Worm (Caenorhabditis elegans): Measurements from ENCODE around the gene Y39A3A.2.
"Not testable (repeated sequence)": the region's sequence is repeated elsewhere in the genome, so short reads cannot be mapped to it uniquely, and the experiment has no call there.

The Y39A3A.2 gene

ce11 chrIII:2082519-2082918, 25.0 kb upstream of the Y39A3A.2 start, which contains the start of gene cpt-3:
Gene cpt-3 (plus strand): TSS chrIII:2082819.
- TF ChIP-seq nhr-179 (tag; optimal IDR thresholded peaks at IDR 0.05); ztf-6 (GFP tag; IDR thresholded peaks at IDR 0.05); F57C9.4 (tag; optimal IDR thresholded peaks at IDR 0.05): not testable (repeated sequence)

DNA sequence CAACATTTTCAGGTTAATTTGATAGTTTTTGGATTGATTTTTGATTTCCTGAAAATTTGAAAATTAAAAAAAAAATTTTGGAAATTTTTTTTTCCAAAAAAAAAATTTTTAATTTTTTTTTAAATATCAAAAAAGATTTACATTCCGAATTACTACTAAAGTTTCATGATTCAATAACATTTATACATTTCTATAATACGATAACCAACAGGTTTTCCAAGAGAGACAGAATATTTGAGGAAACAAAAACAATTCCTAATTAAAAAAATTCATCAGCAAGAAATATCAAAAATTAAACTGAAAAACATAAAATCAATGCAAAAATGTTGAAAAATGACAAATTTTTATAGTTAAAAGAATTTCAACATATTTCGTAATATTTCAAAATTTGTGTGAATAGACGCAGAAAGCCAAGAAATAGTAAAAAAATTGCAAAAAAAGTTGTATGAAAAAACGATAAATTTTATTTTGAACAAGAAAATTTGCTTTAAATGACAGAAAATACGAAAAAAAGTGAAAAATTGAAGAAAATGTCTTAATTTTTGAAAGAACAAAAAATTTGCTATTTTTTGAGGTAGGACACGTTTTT, 19.2 kb upstream of the Y39A3A.2 start, which contains the start of gene Y39A3A.4:
Gene Y39A3A.4 (minus strand): TSS at position 51 of the 589 bp plus-strand sequence.
- TF ChIP-seq cebp-1 (GFP tag; IDR thresholded peaks at IDR 0.05) (peak; percentile 50; the same call in 1 of the 2 replicates), cebp-1 (tag; optimal IDR thresholded peaks at IDR 0.05) (peak; percentile 77), F52B5.7 (tag; optimal IDR thresholded peaks at IDR 0.05) (no peak), ets-4 (GFP tag; optimal IDR thresholded peaks at IDR 0.05) (no peak)

ce11 chrIII:2068248-2068647, 10.8 kb upstream of the Y39A3A.2 start, which contains the start of gene Y39A3A.3:
Gene Y39A3A.3 (minus strand): TSS chrIII:2068348.
- TF ChIP-seq atf-7 (tag; optimal IDR thresholded peaks at IDR 0.05): no peak
- no peak for TF ChIP-seq lsl-1 (GFP tag; optimal IDR thresholded peaks at IDR 0.05)
- TF ChIP-seq sptf-2 (GFP tag; optimal IDR thresholded peaks at IDR 0.05): no peak
- TF ChIP-seq tbp1 (GFP tag; optimal IDR thresholded peaks at IDR 0.05): no peak
- TF ChIP-seq mcd-1 (GFP tag; IDR thresholded peaks at IDR 0.05): no peak
- no peak for TF ChIP-seq cebp-1 (GFP tag; IDR thresholded peaks at IDR 0.05)
- no peak for TF ChIP-seq cebp-1 (tag; optimal IDR thresholded peaks at IDR 0.05)
- no peak for TF ChIP-seq let-607 (tag; optimal IDR thresholded peaks at IDR 0.05)

DNA sequence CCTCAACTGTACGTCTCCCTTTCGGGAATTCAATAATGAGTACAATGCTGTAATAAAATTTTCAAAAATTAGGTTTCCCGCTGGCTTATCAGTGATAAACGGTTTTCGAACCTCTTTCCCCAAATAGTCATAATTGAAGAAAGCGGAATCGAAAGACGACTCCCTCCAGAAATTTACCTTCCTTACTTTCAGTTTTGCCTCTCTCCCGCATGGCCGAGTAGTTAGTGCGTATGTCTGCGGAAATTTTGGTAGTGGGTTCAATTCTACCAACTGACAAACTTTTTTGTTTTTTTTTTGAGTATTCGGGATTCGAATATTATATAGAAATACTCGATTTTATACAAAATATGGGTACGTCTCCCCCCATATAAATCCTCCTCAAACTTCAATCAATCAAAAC, 7.5 kb upstream of the Y39A3A.2 start:
- TF ChIP-seq B0261.1 (tag; optimal IDR thresholded peaks at IDR 0.05) (peak; percentile 62), rpc-1 (tag; optimal IDR thresholded peaks at IDR 0.05) (peak; percentile 56), tbp1 (GFP tag; optimal IDR thresholded peaks at IDR 0.05) (peak; percentile 82), lin-26 (GFP tag; IDR thresholded peaks at IDR 0.05) (peak; percentile 79)
- not testable (repeated sequence) for TF ChIP-seq rpc-1 (optimal IDR thresholded peaks at IDR 0.05)

- TF ChIP-seq snpc-4 (GFP tag; optimal IDR thresholded peaks at IDR 0.05) (no peak), snpc-4 (tag; optimal IDR thresholded peaks at IDR 0.05) (no peak), lsy-27 (tag; optimal IDR thresholded peaks at IDR 0.05; ENCODE audit: borderline replicate concordance, insufficient read depth) (no peak), gei-17 (GFP tag; optimal IDR thresholded peaks at IDR 0.05) (no peak), efl-1 (GFP tag; optimal IDR thresholded peaks at IDR 0.05) (no peak), Y56A3A.18 (GFP tag; IDR thresholded peaks at IDR 0.05) (no peak), egl-18 (GFP tag; IDR thresholded peaks at IDR 0.05) (no peak), sptf-2 (GFP tag; optimal IDR thresholded peaks at IDR 0.05) (no peak), akir-1 (GFP tag; optimal IDR thresholded peaks at IDR 0.05) (no peak), bed-1 (GFP tag; IDR thresholded peaks at IDR 0.05) (no peak), athp-1 (tag; optimal IDR thresholded peaks at IDR 0.05) (no peak), ceh-58 (GFP tag; IDR thresholded peaks at IDR 0.05) (no peak), hmg-20 (GFP tag; IDR thresholded peaks at IDR 0.05) (no peak), madf-6 (GFP tag; IDR thresholded peaks at IDR 0.05) (no peak)
These were observed 3.4 kb upstream of the Y39A3A.2 start, which contains the start of gene ins-16 for ce11 chrIII:2060857-2061256. Gene ins-16 (minus strand): TSS chrIII:2060957.

DNA sequence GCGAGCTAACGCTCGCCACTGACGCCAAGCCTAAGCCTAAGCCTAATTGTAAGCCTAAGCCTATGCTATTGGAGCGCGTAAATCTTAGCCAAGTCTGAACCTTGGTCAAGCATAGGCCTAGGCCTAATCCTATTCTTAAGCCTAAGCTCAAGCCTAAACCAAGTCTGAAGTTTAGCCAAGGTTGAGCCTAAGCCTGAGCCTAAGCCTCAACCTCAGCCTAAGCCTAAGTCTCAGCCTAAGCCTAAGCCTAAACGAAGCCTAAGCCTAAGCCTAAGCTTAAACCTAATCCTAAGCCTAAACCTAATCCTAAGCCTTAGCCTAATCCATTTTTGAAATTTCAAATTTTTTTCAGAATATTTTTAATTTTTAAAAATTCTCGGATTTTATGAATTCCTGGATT, 2.6 kb upstream of the Y39A3A.2 start:
- no peak for TF ChIP-seq lir-1 (GFP tag; conservative IDR thresholded peaks at IDR 0.05)

Data from whole organism, young adult.